Fruit fly (Drosophila melanogaster) whole organism, pupa: ENCODE data around the gene Tengl1.

ENCODE experiments used
- CG10348 ChIP-seq: fragments of 200-800 bp; sonication (Bioruptor generic); IDR thresholded peaks from 2 replicates; pipeline ENCODE4 v1.3.6; 2022; ENCODE audit warnings: missing biosample characterization, missing genetic modification characterization
- CG12605 ChIP-seq: fragments of 200-800 bp; sonication (Bioruptor generic); IDR thresholded peaks from 2 replicates; pipeline ENCODE4 v1.3.6; 2022; ENCODE audit warnings: missing biosample characterization, missing genetic modification characterization
- CG15710 ChIP-seq: fragments of 200-800 bp; sonication (Bioruptor generic); optimal IDR thresholded peaks from 2 replicates; lab custom pipeline; 2018; ENCODE audit warnings: missing biosample characterization, mild to moderate bottlenecking, missing genetic modification characterization, moderate library complexity
- CG17806 ChIP-seq: fragments of 200-800 bp; sonication (Bioruptor generic); optimal IDR thresholded peaks from 2 replicates; lab custom pipeline; 2018; ENCODE audit warnings: missing biosample characterization, mild to moderate bottlenecking, missing genetic modification characterization, moderate library complexity
- CG32121 ChIP-seq: fragments of 200-800 bp; sonication (Bioruptor generic); IDR thresholded peaks from 2 replicates; pipeline ENCODE4 v1.3.6; 2022; ENCODE audit warnings: missing biosample characterization, missing genetic modification characterization
- CG34367 ChIP-seq: fragments of 200-800 bp; sonication (Bioruptor generic); optimal IDR thresholded peaks from 2 replicates; lab custom pipeline; 2018; ENCODE audit warnings: missing biosample characterization, mild to moderate bottlenecking, missing genetic modification characterization
- CG4496 ChIP-seq: fragments of 200-800 bp; sonication (Bioruptor generic); IDR thresholded peaks from 3 replicates; pipeline ENCODE4 v1.3.6; 2022; ENCODE audit warnings: missing biosample characterization, missing genetic modification characterization
- CG8159 ChIP-seq: fragments of 200-800 bp; sonication (Bioruptor generic); optimal IDR thresholded peaks from 3 replicates; lab custom pipeline; 2018; ENCODE audit warnings: missing biosample characterization, mild to moderate bottlenecking, missing genetic modification characterization, moderate library complexity
- CG8301 ChIP-seq: fragments of 200-800 bp; sonication (Bioruptor generic); optimal IDR thresholded peaks from 2 replicates; lab custom pipeline; 2018; ENCODE audit warnings: missing biosample characterization, mild to moderate bottlenecking, missing genetic modification characterization
- CG9948 ChIP-seq: fragments of 200-800 bp; sonication (Bioruptor generic); optimal IDR thresholded peaks from 2 replicates; lab custom pipeline; 2018; ENCODE audit warnings: missing biosample characterization, mild to moderate bottlenecking, missing genetic modification characterization, moderate library complexity
- D1 ChIP-seq: fragments of 200-800 bp; sonication (Bioruptor generic); optimal IDR thresholded peaks from 2 replicates; lab custom pipeline; 2018; ENCODE audit warnings: missing biosample characterization, mild to moderate bottlenecking, missing genetic modification characterization, moderate library complexity
- EcR ChIP-seq: fragments of 200-800 bp; sonication (Bioruptor generic); optimal IDR thresholded peaks from 3 replicates; lab custom pipeline; 2019; ENCODE audit warnings: missing biosample characterization, missing genetic modification characterization, mild to moderate bottlenecking, moderate library complexity, missing genetic modification reagents
- Pif1A ChIP-seq: fragments of 200-800 bp; sonication (Bioruptor generic); optimal IDR thresholded peaks from 3 replicates; lab custom pipeline; 2016; ENCODE audit warnings: missing biosample characterization, missing genetic modification characterization
- Pif1B ChIP-seq: fragments of 200-800 bp; sonication (Bioruptor generic); optimal IDR thresholded peaks from 3 replicates; lab custom pipeline; 2016; ENCODE audit warnings: missing biosample characterization, missing genetic modification characterization
- Snoo ChIP-seq: fragments of 200-800 bp; sonication (Bioruptor generic); optimal IDR thresholded peaks from 3 replicates; lab custom pipeline; 2017; ENCODE audit warnings: missing biosample characterization, mild to moderate bottlenecking, missing genetic modification characterization, inconsistent platforms
- fd96Ca ChIP-seq: fragments of 200-800 bp; sonication (Bioruptor generic); IDR thresholded peaks from 3 replicates; pipeline ENCODE4 v1.3.6; 2022; ENCODE audit warnings: missing biosample characterization, missing genetic modification characterization
- gl ChIP-seq: fragments of 200-800 bp; sonication (Bioruptor generic); optimal IDR thresholded peaks from 2 replicates; lab custom pipeline; 2018; ENCODE audit warnings: missing biosample characterization, mild to moderate bottlenecking, missing genetic modification characterization
- rn ChIP-seq: fragments of 200-800 bp; sonication (Bioruptor generic); IDR thresholded peaks from 2 replicates; pipeline ENCODE4 v1.3.6; 2022; ENCODE audit warnings: missing biosample characterization, missing genetic modification characterization

Gene Tengl1

DNA sequence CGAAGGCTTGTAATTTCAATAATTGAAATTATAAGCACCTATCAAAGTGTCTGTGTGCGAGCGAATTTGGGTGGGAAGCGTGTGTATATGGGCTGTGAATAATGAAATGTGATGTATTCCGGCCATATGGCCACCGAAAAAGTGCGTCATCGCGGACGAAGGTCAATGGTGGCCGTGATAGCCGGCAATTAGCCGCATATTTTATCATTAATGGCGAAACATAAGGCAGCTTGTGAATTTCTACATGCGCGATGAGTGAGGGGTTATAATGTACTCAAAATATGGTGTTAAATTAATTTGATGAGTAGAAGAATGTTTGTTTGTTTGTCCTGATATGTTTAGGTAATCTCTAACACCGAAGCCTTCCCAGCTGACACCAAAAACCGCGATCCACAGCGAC is 49.0 kb downstream of the Tengl1 start:
- TF ChIP-seq Snoo (no peak), Pif1B (GFP tag; lab: Kevin White, UChicago) (no peak), CG12605 (GFP tag; lab: Robert Waterston, UW) (no peak), CG8301 (tag; lab: Kevin White, UChicago) (no peak), CG4496 (no peak), CG8159 (no peak), rn (GFP tag; lab: Robert Waterston, UW) (no peak), CG9948 (tag; lab: Kevin White, UChicago) (no peak), CG34367 (tag; lab: Kevin White, UChicago) (no peak), EcR (GFP tag; lab: Kevin White, UChicago) (no peak), gl (tag; lab: Kevin White, UChicago) (no peak), CG10348 (no peak), Pif1A (no peak), fd96Ca (no peak), CG32121 (GFP tag; lab: Robert Waterston, UW) (no peak), CG15710 (tag; lab: Kevin White, UChicago) (no peak), D1 (tag; lab: Kevin White, UChicago) (no peak)

DNA sequence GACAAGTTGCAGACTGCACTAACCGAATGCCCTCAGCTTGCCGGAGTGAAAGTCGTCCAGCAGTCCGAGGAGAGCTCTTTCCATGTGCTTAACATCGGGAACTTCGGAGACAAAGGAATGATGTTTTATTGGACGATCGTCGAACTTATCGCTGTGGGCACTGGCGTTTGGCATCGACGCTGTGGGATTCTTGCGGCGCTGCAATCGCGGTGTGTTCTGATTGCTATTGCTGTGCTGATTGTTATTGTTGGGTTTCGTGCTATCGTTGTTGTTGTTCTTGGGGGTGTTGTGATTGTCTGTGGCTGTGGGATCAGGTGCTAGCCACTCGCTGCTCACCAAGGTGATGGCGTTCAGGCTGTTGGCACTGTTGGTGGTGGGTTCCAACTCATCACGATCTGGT is 49.7 kb downstream of the Tengl1 start:
- TF ChIP-seq Pif1A (no peak), fd96Ca (no peak), CG34367 (tag; lab: Kevin White, UChicago) (no peak), CG12605 (GFP tag; lab: Robert Waterston, UW) (no peak), CG15710 (tag; lab: Kevin White, UChicago) (no peak), gl (tag; lab: Kevin White, UChicago) (no peak), CG32121 (GFP tag; lab: Robert Waterston, UW) (no peak), rn (GFP tag; lab: Robert Waterston, UW) (no peak), D1 (tag; lab: Kevin White, UChicago) (no peak), CG17806 (tag; lab: Kevin White, UChicago) (no peak), CG9948 (tag; lab: Kevin White, UChicago) (no peak)
- TF ChIP-seq, all 21 proteins: peak for 0
